Worm (Caenorhabditis elegans) whole organism, early embryonic: ENCODE measurements around the gene T26C5.5.
A peak's percentile ranks its signal among the peaks of the same experiment; 100 is the strongest.

Experiments
- B0310.2 ChIP-seq: sonication (generic microtip); optimal IDR thresholded peaks from 2 replicates; lab custom pipeline; 2016; ENCODE audit warnings: mild to moderate bottlenecking, missing genetic modification characterization, missing compliant biosample characterization
- F13C5.2 ChIP-seq: sonication (generic microtip); optimal IDR thresholded peaks from 2 replicates; lab custom pipeline; 2017; ENCODE audit warnings: mild to moderate bottlenecking, missing genetic modification characterization, inconsistent platforms, missing compliant biosample characterization
- aly-1 ChIP-seq: sonication (generic microtip); optimal IDR thresholded peaks from 2 replicates; lab custom pipeline; 2016; ENCODE audit warnings: missing genetic modification characterization, missing compliant biosample characterization
- ama-1 ChIP-seq: fragments of 150-350 bp; optimal IDR thresholded peaks from 2 replicates; lab custom pipeline; 2014
- ceh-13 ChIP-seq: fragments of 200-800 bp; sonication (Bioruptor generic); optimal IDR thresholded peaks from 2 replicates; lab custom pipeline; 2018; ENCODE audit warnings: mild to moderate bottlenecking, missing genetic modification characterization, missing compliant biosample characterization
- ceh-36 ChIP-seq: sonication (generic microtip); optimal IDR thresholded peaks from 2 replicates; lab custom pipeline; 2016; ENCODE audit warnings: missing genetic modification characterization, inconsistent platforms, missing compliant biosample characterization
- ets-7 ChIP-seq: sonication (generic microtip); optimal IDR thresholded peaks from 2 replicates; lab custom pipeline; 2016; ENCODE audit warnings: missing genotype, missing genetic modification characterization, missing compliant biosample characterization
- flt-1 ChIP-seq: fragments of 200-800 bp; sonication (Bioruptor generic); IDR thresholded peaks from 2 replicates; pipeline ENCODE4 v1.3.6; 2022; ENCODE audit warnings: missing genetic modification characterization, missing compliant biosample characterization
- hmbx-1 ChIP-seq: sonication (generic microtip); optimal IDR thresholded peaks from 2 replicates; lab custom pipeline; 2016; ENCODE audit warnings: mild to moderate bottlenecking, missing genetic modification characterization, missing compliant biosample characterization
- hmg-4 ChIP-seq: fragments of 200-800 bp; sonication (Bioruptor generic); optimal IDR thresholded peaks from 2 replicates; lab custom pipeline; 2018; ENCODE audit warnings: mild to moderate bottlenecking, missing genetic modification characterization, missing compliant biosample characterization
- hnd-1 ChIP-seq: sonication (generic microtip); optimal IDR thresholded peaks from 2 replicates; lab custom pipeline; 2016; ENCODE audit warnings: missing genetic modification characterization, missing compliant biosample characterization
- pes-1 ChIP-seq: fragments of 200-800 bp; sonication (Bioruptor generic); IDR thresholded peaks from 2 replicates; pipeline ENCODE4 v1.3.6; 2022; ENCODE audit warnings: missing genetic modification reagents, missing genetic modification characterization, missing compliant biosample characterization
- scrt-1 ChIP-seq: fragments of 200-800 bp; sonication (Bioruptor generic); IDR thresholded peaks from 2 replicates; pipeline ENCODE4 v1.3.6; 2022; ENCODE audit warnings: missing genetic modification characterization, missing compliant biosample characterization
- sea-1 ChIP-seq: fragments of 200-800 bp; sonication (Bioruptor generic); conservative IDR thresholded peaks from 2 replicates; pipeline ENCODE4 v1.3.6; 2022; ENCODE audit warnings: missing genetic modification characterization, missing compliant biosample characterization
- tbx-11 ChIP-seq: fragments of 200-800 bp; sonication (Bioruptor generic); IDR thresholded peaks from 2 replicates; pipeline ENCODE4 v1.3.6; 2022; ENCODE audit warnings: missing genetic modification characterization, missing compliant biosample characterization
- tbx-37 ChIP-seq: fragments of 200-800 bp; sonication (Bioruptor generic); conservative IDR thresholded peaks from 2 replicates; pipeline ENCODE4 v1.3.6; 2022; ENCODE audit warnings: missing genetic modification reagents, missing genetic modification characterization, missing compliant biosample characterization
- tra-4 ChIP-seq: sonication (generic microtip); optimal IDR thresholded peaks from 2 replicates; lab custom pipeline; 2017; ENCODE audit warnings: missing genetic modification characterization, missing compliant biosample characterization

The T26C5.5 gene

DNA sequence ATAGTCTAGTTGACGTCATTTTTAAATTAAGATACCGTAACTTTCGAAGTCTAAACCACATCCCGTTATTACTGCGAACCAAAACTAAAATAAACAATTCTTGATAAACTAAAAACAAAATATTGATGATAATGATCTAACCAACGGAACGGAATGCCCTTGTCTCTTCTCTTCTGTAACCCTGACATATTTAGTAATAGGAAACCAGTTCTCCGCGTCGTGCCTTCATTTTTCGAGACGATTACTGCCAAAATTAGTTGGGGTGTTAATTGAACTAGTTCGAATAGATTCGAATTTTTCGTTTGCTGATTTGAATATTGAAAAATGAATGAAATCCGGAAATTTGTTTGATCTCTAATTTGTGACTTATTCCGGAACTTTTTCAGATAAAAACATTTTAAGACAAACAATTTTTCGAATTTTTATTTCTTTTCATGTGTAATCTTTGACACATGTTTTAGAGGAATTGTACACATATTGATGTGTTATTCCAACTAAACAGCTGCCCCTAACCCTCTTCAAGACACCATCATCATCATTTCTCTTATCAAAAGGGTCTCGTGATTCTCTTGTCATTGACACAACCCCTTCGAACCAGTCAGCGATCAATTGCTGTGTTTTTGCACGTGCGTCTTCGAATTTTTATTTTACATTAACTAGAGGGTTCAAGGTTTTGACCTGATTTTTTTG is 37.3 kb upstream of the T26C5.5 start:
- TF ChIP-seq ama-1 (lab: Kevin White, UChicago) (no peak), tbx-11 (GFP tag; lab: Robert Waterston, UW) (0 out of 2 replicates have a peak, but pooled peaks have one; percentile 11)

- TF ChIP-seq B0310.2 (tag; lab: Kevin White, UChicago) (no peak), F13C5.2 (peak; percentile 72), ets-7 (tag; lab: Kevin White, UChicago) (no peak), sea-1 (0 out of 2 replicates have a peak, but pooled peaks have one; percentile 38), flt-1 (GFP tag; lab: Robert Waterston, UW) (no peak), tbx-37 (GFP tag; lab: Robert Waterston, UW) (no peak), hmg-4 (GFP tag; lab: Kevin White, UChicago) (peak; percentile 90)
Measured at ce11 chrII:9282787-9283186, 36.2 kb upstream of the T26C5.5 start.

- TF ChIP-seq ceh-36 (tag; lab: Kevin White, UChicago) (no peak), hmbx-1 (tag; lab: Kevin White, UChicago) (no peak), tbx-37 (GFP tag; lab: Robert Waterston, UW) (no peak), aly-1 (tag; lab: Kevin White, UChicago) (no peak), pes-1 (GFP tag; lab: Robert Waterston, UW) (no peak), ets-7 (tag; lab: Kevin White, UChicago) (no peak), tbx-11 (GFP tag; lab: Robert Waterston, UW) (no peak), tra-4 (tag; lab: Kevin White, UChicago) (no peak), F13C5.2 (no peak), ceh-13 (GFP tag; lab: Kevin White, UChicago) (no peak), B0310.2 (tag; lab: Kevin White, UChicago) (no peak)
Measured at ce11 chrII:9282065-9282464, 35.5 kb upstream of the T26C5.5 start.

DNA sequence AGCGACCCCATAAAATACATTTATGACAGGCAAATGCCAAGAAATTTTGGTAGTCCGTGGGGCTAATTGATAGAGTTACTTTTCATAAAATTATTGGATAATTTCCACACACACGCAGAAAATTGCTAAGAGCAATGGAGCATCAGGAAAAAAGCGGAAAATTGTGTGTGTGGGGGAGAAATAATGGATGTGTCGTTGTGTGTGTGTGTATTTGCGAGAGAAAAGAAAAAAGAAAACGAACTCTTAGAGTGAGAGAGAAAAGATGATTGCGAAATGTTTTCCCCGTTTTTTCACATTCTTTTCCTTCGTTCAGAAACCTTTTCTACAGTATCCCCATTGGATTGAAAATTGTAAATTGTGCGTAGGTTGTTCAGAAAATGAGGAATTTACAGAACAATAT is 35.0 kb upstream of the T26C5.5 start:
- TF ChIP-seq hmbx-1 (tag; lab: Kevin White, UChicago) (no peak), tbx-37 (GFP tag; lab: Robert Waterston, UW) (no peak), F13C5.2 (no peak), tra-4 (tag; lab: Kevin White, UChicago) (no peak), hmg-4 (GFP tag; lab: Kevin White, UChicago) (no peak), ets-7 (tag; lab: Kevin White, UChicago) (no peak), hnd-1 (tag; lab: Kevin White, UChicago) (no peak), B0310.2 (tag; lab: Kevin White, UChicago) (no peak), scrt-1 (GFP tag; lab: Robert Waterston, UW) (no peak), tbx-11 (GFP tag; lab: Robert Waterston, UW) (no peak), sea-1 (no peak), ceh-36 (tag; lab: Kevin White, UChicago) (no peak), pes-1 (GFP tag; lab: Robert Waterston, UW) (no peak), flt-1 (GFP tag; lab: Robert Waterston, UW) (no peak), aly-1 (tag; lab: Kevin White, UChicago) (no peak), ceh-13 (GFP tag; lab: Kevin White, UChicago) (no peak), ama-1 (lab: Kevin White, UChicago) (no peak)

ce11 chrII:9280846-9281245 is 34.3 kb upstream of the T26C5.5 start:
- TF ChIP-seq scrt-1 (GFP tag; lab: Robert Waterston, UW), result no peak
- TF ChIP-seq ets-7 (tag; lab: Kevin White, UChicago), result no peak

ce11 chrII:9280048-9280772 is 33.7 kb upstream of the T26C5.5 start, which contains the start of gene gldi-3:
gldi-3 (minus strand) TSS chrII:9280098.
- TF ChIP-seq ceh-36 (tag; lab: Kevin White, UChicago) (no peak), scrt-1 (GFP tag; lab: Robert Waterston, UW) (no peak), tbx-37 (GFP tag; lab: Robert Waterston, UW) (no peak), ama-1 (lab: Kevin White, UChicago) (no peak), pes-1 (GFP tag; lab: Robert Waterston, UW) (no peak), B0310.2 (tag; lab: Kevin White, UChicago) (no peak), ceh-13 (GFP tag; lab: Kevin White, UChicago) (no peak), sea-1 (no peak), hmg-4 (GFP tag; lab: Kevin White, UChicago) (no peak), tbx-11 (GFP tag; lab: Robert Waterston, UW) (no peak), tra-4 (tag; lab: Kevin White, UChicago) (no peak), aly-1 (tag; lab: Kevin White, UChicago) (no peak), ets-7 (tag; lab: Kevin White, UChicago) (no peak), flt-1 (GFP tag; lab: Robert Waterston, UW) (no peak)

- TF ChIP-seq B0310.2 (tag; lab: Kevin White, UChicago), result no peak
- TF ChIP-seq flt-1 (GFP tag; lab: Robert Waterston, UW), result no peak
- TF ChIP-seq scrt-1 (GFP tag; lab: Robert Waterston, UW), result no peak
- no peak for TF ChIP-seq ama-1 (lab: Kevin White, UChicago)
- no peak for TF ChIP-seq sea-1
- TF ChIP-seq tbx-37 (GFP tag; lab: Robert Waterston, UW), result no peak
- TF ChIP-seq ceh-13 (GFP tag; lab: Kevin White, UChicago), result no peak
- TF ChIP-seq pes-1 (GFP tag; lab: Robert Waterston, UW), result no peak
- TF ChIP-seq aly-1 (tag; lab: Kevin White, UChicago), result no peak
Measured at ce11 chrII:9279016-9279415, 32.5 kb upstream of the T26C5.5 start.
